Fruit fly (Drosophila melanogaster): Measurements from ENCODE around the gene Deaf1.

Deaf1 gene

DNA sequence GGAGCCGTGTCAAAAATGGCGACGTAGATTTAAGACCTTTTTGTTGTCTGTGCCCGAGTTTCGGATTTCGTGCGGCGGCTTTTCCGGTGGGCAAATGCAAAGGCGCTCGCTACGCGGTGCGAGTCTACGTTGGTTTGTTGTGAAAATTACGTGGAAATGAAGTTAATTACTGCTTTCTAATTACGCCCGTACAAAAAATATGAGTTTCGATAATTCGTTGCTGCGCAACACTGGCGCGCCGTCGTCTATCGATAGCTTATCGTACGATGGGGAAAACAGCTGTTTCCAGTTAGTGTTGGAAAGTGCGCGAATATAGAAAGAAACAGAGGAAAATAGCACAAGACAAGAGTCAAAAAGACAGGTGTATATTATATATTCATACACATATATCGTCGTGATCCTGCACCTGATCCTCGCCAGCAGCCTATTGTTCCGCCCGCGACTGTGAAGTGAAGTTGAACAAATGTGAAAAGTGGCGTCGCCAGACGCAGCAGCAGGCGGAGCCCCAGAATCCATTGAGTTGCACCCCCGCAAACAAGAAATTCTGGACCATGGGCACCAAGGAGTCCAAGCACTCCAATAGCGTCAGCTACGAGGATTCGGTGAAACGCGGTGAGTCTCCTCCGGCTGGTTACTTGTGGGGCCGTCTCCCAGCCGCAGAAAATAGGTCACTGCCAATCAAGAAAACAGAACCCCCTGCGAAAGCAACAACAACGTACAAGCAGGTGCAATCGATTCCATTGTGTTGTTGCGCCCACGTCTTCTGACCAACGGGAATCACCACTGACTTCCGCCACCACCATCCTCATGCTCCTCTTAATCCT lies 53.1 kb downstream of the Deaf1 start, which contains the start of the genes Rab8 and Usp32 (continued):
- TF ChIP-seq lov (optimal IDR thresholded peaks at IDR 0.05) (no peak), lov (GFP tag; IDR thresholded peaks at IDR 0.05) (no peak), Dek (tag; optimal IDR thresholded peaks at IDR 0.05) (peak; percentile 30), Xbp1 (GFP tag; optimal IDR thresholded peaks at IDR 0.05) (peak; percentile 77), Sox102F (GFP tag; optimal IDR thresholded peaks at IDR 0.05) (no peak), CG17361 (GFP tag; IDR thresholded peaks at IDR 0.05) (no peak; the same call in 1 of the 3 replicates), CG5180 (GFP tag; optimal IDR thresholded peaks at IDR 0.05) (peak; percentile 7), NC2α (GFP tag; optimal IDR thresholded peaks at IDR 0.05) (peak; percentile 49), CG6791 (GFP tag; IDR thresholded peaks at IDR 0.05; ENCODE audit: partially characterized antibody) (peak; percentile 89), CG15011 (GFP tag; optimal IDR thresholded peaks at IDR 0.05) (peak; percentile 44), gcm2 (GFP tag; optimal IDR thresholded peaks at IDR 0.05) (no peak), CG9797 (GFP tag; optimal IDR thresholded peaks at IDR 0.05) (peak; percentile 48), Eip74EF (GFP tag; optimal IDR thresholded peaks at IDR 0.05) (peak in 1 of 2 experiments; percentile 29), dati (GFP tag; IDR thresholded peaks at IDR 0.05) (no peak), Ets65A (GFP tag) (peak; percentile 96), Gug (GFP tag; IDR thresholded peaks at IDR 0.05) (no peak), Asciz (GFP tag; optimal IDR thresholded peaks at IDR 0.05) (no peak), CG1024 (GFP tag; IDR thresholded peaks at IDR 0.05) (no peak), crc (GFP tag; optimal IDR thresholded peaks at IDR 0.05) (peak; percentile 39), stwl (tag; optimal IDR thresholded peaks at IDR 0.05) (peak; percentile 78), amos (GFP tag; IDR thresholded peaks at IDR 0.05; ENCODE audit: partially characterized antibody) (peak; percentile 92), dimm (GFP tag; IDR thresholded peaks at IDR 0.05) (no peak), gce (GFP tag; IDR thresholded peaks at IDR 0.05) (no peak), ftz-f1 (GFP tag; optimal IDR thresholded peaks at IDR 0.05) (peak; percentile 52), Doc3 (GFP tag; IDR thresholded peaks at IDR 0.05; ENCODE audit: partially characterized antibody) (peak; percentile 69), CG15269 (tag; optimal IDR thresholded peaks at IDR 0.05) (no peak), aop (GFP tag; IDR thresholded peaks at IDR 0.05) (no peak), fd102C (GFP tag; optimal IDR thresholded peaks at IDR 0.05) (peak; percentile 1), Dip2 (GFP tag; IDR thresholded peaks at IDR 0.05) (no peak), CG17186 (GFP tag; optimal IDR thresholded peaks at IDR 0.05) (peak; percentile 70), slp2 (GFP tag; optimal IDR thresholded peaks at IDR 0.05) (peak; percentile 21), CG1529 (GFP tag; optimal IDR thresholded peaks at IDR 0.05) (no peak), NfI (GFP tag; optimal IDR thresholded peaks at IDR 0.05) (peak; percentile 72), CG7928 (GFP tag; optimal IDR thresholded peaks at IDR 0.05) (peak; percentile 8), TFAM (GFP tag; optimal IDR thresholded peaks at IDR 0.05) (no peak), CG4360 (GFP tag; IDR thresholded peaks at IDR 0.05) (peak; percentile 57; the same call in 1 of the 2 replicates), CG8359 (GFP tag; optimal IDR thresholded peaks at IDR 0.05; ENCODE audit: borderline replicate concordance) (no peak), sna (GFP tag; IDR thresholded peaks at IDR 0.05; ENCODE audit: partially characterized antibody) (peak; percentile 61; the same call in 1 of the 2 replicates), sr (GFP tag; IDR thresholded peaks at IDR 0.05) (no peak; the same call in 2 of the 3 replicates), CG15601 (tag; optimal IDR thresholded peaks at IDR 0.05) (peak; percentile 57), gt (GFP tag; IDR thresholded peaks at IDR 0.05) (no peak; the same call in 1 of the 2 replicates), CG9932 (GFP tag; IDR thresholded peaks at IDR 0.05) (peak; percentile 81), CG15514 (GFP tag; optimal IDR thresholded peaks at IDR 0.05) (peak; percentile 86), Mes4 (GFP tag; optimal IDR thresholded peaks at IDR 0.05) (peak; percentile 31), H15 (GFP tag; IDR thresholded peaks at IDR 0.05) (no peak), en (GFP tag; optimal IDR thresholded peaks at IDR 0.05) (no peak), CG14014 (GFP tag; IDR thresholded peaks at IDR 0.05) (peak; percentile 47; the same call in 1 of the 2 replicates), CG1602 (GFP tag; optimal IDR thresholded peaks at IDR 0.05) (peak; percentile 20)

Measured in whole organism, embryonic.